Worm (Caenorhabditis elegans) whole organism, L2 larva: Measurements from ENCODE around the gene zhit-3.

Source experiments
- nhr-11 ChIP-seq: fragments of 150-350 bp; optimal IDR thresholded peaks from 2 replicates; lab custom pipeline; 2014; ENCODE audit warnings: missing biosample characterization, missing genetic modification characterization
- nhr-237 ChIP-seq: fragments of 150-350 bp; optimal IDR thresholded peaks from 2 replicates; lab custom pipeline; 2014; ENCODE audit warnings: missing biosample characterization, missing genetic modification characterization
- ztf-11 ChIP-seq: sonication (generic microtip); optimal IDR thresholded peaks from 2 replicates; lab custom pipeline; 2017; ENCODE audit warnings: missing biosample characterization, missing genetic modification characterization

ce11 chrV:10252682-10253081, 40.8 kb upstream of the zhit-3 start:
- TF ChIP-seq nhr-11 (tag; lab: Kevin White, UChicago) (no peak), ztf-11 (tag; lab: Kevin White, UChicago) (no peak), nhr-237 (tag; lab: Kevin White, UChicago) (no peak)
